Fruit fly (Drosophila melanogaster) whole organism, embryonic: ENCODE measurements around the gene CG8369.

Source experiments
- Antp ChIP-seq: fragments of 200-800 bp; sonication (Bioruptor generic); optimal IDR thresholded peaks from 3 replicates; lab custom pipeline; 2016; ENCODE audit warnings: missing biosample characterization, missing genetic modification characterization
- Asciz ChIP-seq: fragments of 200-800 bp; sonication (Bioruptor generic); optimal IDR thresholded peaks from 2 replicates; lab custom pipeline; 2017; ENCODE audit warnings: missing biosample characterization, mild to moderate bottlenecking, missing genetic modification characterization, missing genetic modification reagents
- Bgb ChIP-seq: fragments of 200-800 bp; sonication (Bioruptor generic); IDR thresholded peaks from 2 replicates; pipeline ENCODE4 v1.3.6; 2022; ENCODE audit warnings: missing biosample characterization, missing genetic modification characterization; ENCODE audit not compliant: partially characterized antibody
- Bteb2 ChIP-seq: fragments of 200-800 bp; sonication (Bioruptor generic); optimal IDR thresholded peaks from 2 replicates; lab custom pipeline; 2016; ENCODE audit warnings: missing biosample characterization, missing genetic modification characterization
- CG10267 ChIP-seq: fragments of 200-800 bp; sonication (Bioruptor generic); optimal IDR thresholded peaks from 2 replicates; lab custom pipeline; 2018; ENCODE audit warnings: missing biosample characterization, mild to moderate bottlenecking, missing genetic modification characterization, moderate library complexity
- CG10366 ChIP-seq: fragments of 200-800 bp; sonication (Bioruptor generic); IDR thresholded peaks from 2 replicates; pipeline ENCODE4 v1.3.6; 2022; ENCODE audit warnings: missing biosample characterization, missing genetic modification characterization
- CG12391 ChIP-seq: fragments of 200-800 bp; sonication (Bioruptor generic); optimal IDR thresholded peaks from 3 replicates; lab custom pipeline; 2018; ENCODE audit warnings: missing biosample characterization, mild to moderate bottlenecking, missing genetic modification characterization, moderate library complexity
- CG13424 ChIP-seq: fragments of 200-800 bp; sonication (Bioruptor generic); optimal IDR thresholded peaks from 2 replicates; lab custom pipeline; 2019; ENCODE audit warnings: missing biosample characterization, mild to moderate bottlenecking, missing genetic modification characterization, moderate library complexity
- CG15269 ChIP-seq: fragments of 200-800 bp; sonication (Bioruptor generic); optimal IDR thresholded peaks from 2 replicates; lab custom pipeline; 2018; ENCODE audit warnings: missing biosample characterization, mild to moderate bottlenecking, missing genetic modification characterization, moderate library complexity
- CG1647 ChIP-seq: fragments of 200-800 bp; sonication (Bioruptor generic); optimal IDR thresholded peaks from 3 replicates; lab custom pipeline; 2016; ENCODE audit warnings: missing biosample characterization, missing genetic modification characterization
- CG17612 ChIP-seq: fragments of 200-800 bp; sonication (Bioruptor generic); IDR thresholded peaks from 2 replicates; pipeline ENCODE4 v1.3.6; 2022; ENCODE audit warnings: missing biosample characterization, missing genetic modification characterization
- CG30020 ChIP-seq: fragments of 200-800 bp; optimal IDR thresholded peaks from 2 replicates; lab custom pipeline; 2019; ENCODE audit warnings: missing biosample characterization, mild to moderate bottlenecking, missing genetic modification characterization, moderate library complexity
- CG3065 ChIP-seq: fragments of 200-800 bp; sonication (Bioruptor generic); optimal IDR thresholded peaks from 2 replicates; lab custom pipeline; 2016; ENCODE audit warnings: missing biosample characterization, missing genetic modification characterization
- CG31441 ChIP-seq: fragments of 200-800 bp; sonication (Bioruptor generic); IDR thresholded peaks from 2 replicates; pipeline ENCODE4 v1.3.6; 2022; ENCODE audit warnings: missing biosample characterization, missing genetic modification characterization
- CG32772 ChIP-seq: fragments of 200-800 bp; sonication (Bioruptor generic); IDR thresholded peaks from 2 replicates; pipeline ENCODE4 v1.3.6; 2022; ENCODE audit warnings: missing biosample characterization, missing genetic modification characterization
- CG4360 ChIP-seq: fragments of 200-800 bp; sonication (Bioruptor generic); IDR thresholded peaks from 2 replicates; pipeline ENCODE4 v1.3.6; 2022; ENCODE audit warnings: missing biosample characterization, missing genetic modification characterization
- CG4404 ChIP-seq: fragments of 200-800 bp; sonication (Bioruptor generic); IDR thresholded peaks from 2 replicates; pipeline ENCODE4 v1.3.6; 2022; ENCODE audit warnings: missing biosample characterization, missing genetic modification characterization
- CG9876 ChIP-seq: fragments of 200-800 bp; sonication (Bioruptor generic); optimal IDR thresholded peaks from 2 replicates; lab custom pipeline; 2016; ENCODE audit warnings: missing biosample characterization, missing genetic modification characterization
- D ChIP-seq, 2 experiments: fragments of 200-800 bp in 1 of 2; fragments of >200 bp in 1 of 2; sonication (Bioruptor generic) in 1 of 2; optimal IDR thresholded peaks; 2 replicates in 1 of 2; 3 replicates in 1 of 2; lab custom pipeline; 2017; ENCODE audit warnings: mild to moderate bottlenecking in 1 of 2, missing biosample characterization in 1 of 2, missing genetic modification characterization in 1 of 2, missing genetic modification reagents in 1 of 2
- Dll ChIP-seq: fragments of 200-800 bp; sonication (Bioruptor generic); IDR thresholded peaks from 4 replicates; pipeline ENCODE4 v1.3.6; 2022; ENCODE audit warnings: missing biosample characterization, missing genetic modification characterization; ENCODE audit not compliant: partially characterized antibody
- Doc3 ChIP-seq: fragments of 200-800 bp; sonication (Bioruptor generic); IDR thresholded peaks from 3 replicates; pipeline ENCODE4 v1.3.6; 2022; ENCODE audit warnings: missing biosample characterization, missing genetic modification characterization; ENCODE audit not compliant: partially characterized antibody
- Eip74EF ChIP-seq, 2 experiments: fragments of 200-800 bp in 1 of 2; fragments of >200 bp in 1 of 2; sonication (Bioruptor generic) in 1 of 2; optimal IDR thresholded peaks; 2 replicates each; lab custom pipeline; 2017 to 2019; ENCODE audit warnings: missing biosample characterization in 2 of 2, missing genetic modification characterization in 2 of 2, mild to moderate bottlenecking in 1 of 2, moderate library complexity in 1 of 2
- H15 ChIP-seq: fragments of 200-800 bp; sonication (Bioruptor generic); IDR thresholded peaks from 3 replicates; pipeline ENCODE4 v1.3.6; 2022; ENCODE audit warnings: missing biosample characterization, missing genetic modification characterization
- HLH4C ChIP-seq: fragments of 200-800 bp; sonication (Bioruptor generic); IDR thresholded peaks from 3 replicates; pipeline ENCODE4 v1.3.6; 2022; ENCODE audit warnings: missing biosample characterization, missing genetic modification characterization; ENCODE audit not compliant: partially characterized antibody
- Mad ChIP-seq: fragments of 200-800 bp; sonication (Bioruptor generic); optimal IDR thresholded peaks from 2 replicates; lab custom pipeline; 2016; ENCODE audit warnings: missing biosample characterization, missing genetic modification characterization
- Mrtf ChIP-seq: fragments of 200-800 bp; sonication (Bioruptor generic); IDR thresholded peaks from 3 replicates; pipeline ENCODE4 v1.3.6; 2022; ENCODE audit warnings: missing biosample characterization, missing genetic modification characterization
- Oaz ChIP-seq: fragments of 200-800 bp; sonication (Bioruptor generic); IDR thresholded peaks from 2 replicates; pipeline ENCODE4 v1.3.6; 2022; ENCODE audit warnings: missing biosample characterization, missing genetic modification characterization
- Opbp ChIP-seq: fragments of 200-800 bp; sonication (Bioruptor generic); IDR thresholded peaks from 3 replicates; pipeline ENCODE4 v1.3.6; 2022; ENCODE audit warnings: missing biosample characterization, missing genetic modification characterization; ENCODE audit not compliant: partially characterized antibody
- Rfx ChIP-seq: fragments of 200-800 bp; sonication (Bioruptor generic); IDR thresholded peaks from 2 replicates; pipeline ENCODE4 v1.3.6; 2022; ENCODE audit warnings: missing biosample characterization, missing genetic modification characterization
- YL-1 ChIP-seq: fragments of 200-800 bp; sonication (Bioruptor generic); optimal IDR thresholded peaks from 3 replicates; lab custom pipeline; 2017; ENCODE audit warnings: missing biosample characterization, mild to moderate bottlenecking, missing genetic modification characterization
- amos ChIP-seq: fragments of 200-800 bp; sonication (Bioruptor generic); IDR thresholded peaks from 2 replicates; pipeline ENCODE4 v1.3.6; 2022; ENCODE audit warnings: missing biosample characterization, missing genetic modification characterization; ENCODE audit not compliant: partially characterized antibody
- aop ChIP-seq: fragments of 200-800 bp; sonication (Bioruptor generic); IDR thresholded peaks from 2 replicates; pipeline ENCODE4 v1.3.6; 2022; ENCODE audit warnings: missing biosample characterization, missing genetic modification characterization
- bsh ChIP-seq, 2 experiments: fragments of 200-800 bp; sonication (Bioruptor generic); optimal IDR thresholded peaks; 2 replicates each; lab custom pipeline; 2017 to 2018; ENCODE audit warnings: mild to moderate bottlenecking in 2 of 2, missing biosample characterization in 2 of 2, missing genetic modification characterization in 2 of 2, moderate library complexity in 1 of 2
- btn ChIP-seq: fragments of 200-800 bp; sonication (Bioruptor generic); optimal IDR thresholded peaks from 2 replicates; lab custom pipeline; 2016; ENCODE audit warnings: missing biosample characterization, missing genetic modification characterization
- caup ChIP-seq: fragments of 200-800 bp; sonication (Bioruptor generic); optimal IDR thresholded peaks from 3 replicates; lab custom pipeline; 2017; ENCODE audit warnings: missing biosample characterization, mild to moderate bottlenecking, missing genetic modification characterization, moderate library complexity; ENCODE audit not compliant: severe bottlenecking
- da ChIP-seq: fragments of 200-800 bp; sonication (Bioruptor generic); optimal IDR thresholded peaks from 2 replicates; lab custom pipeline; 2016; ENCODE audit warnings: missing biosample characterization, missing genetic modification characterization
- insv ChIP-seq, 2 experiments: fragments of 200-800 bp; sonication (Bioruptor generic); optimal IDR thresholded peaks; 3 replicates each; lab custom pipeline; 2016 to 2018; ENCODE audit warnings: missing biosample characterization in 2 of 2, missing genetic modification characterization in 2 of 2
- nau ChIP-seq: fragments of 200-800 bp; sonication (Bioruptor generic); optimal IDR thresholded peaks from 3 replicates; lab custom pipeline; 2017; ENCODE audit warnings: missing biosample characterization, mild to moderate bottlenecking, missing genetic modification characterization, missing genetic modification reagents
- p53 ChIP-seq: fragments of 200-800 bp; sonication (Bioruptor generic); optimal IDR thresholded peaks from 2 replicates; lab custom pipeline; 2016; ENCODE audit warnings: missing biosample characterization, missing genetic modification characterization
- pfk ChIP-seq: fragments of 200-800 bp; sonication (Bioruptor generic); optimal IDR thresholded peaks from 2 replicates; lab custom pipeline; 2018; ENCODE audit warnings: missing biosample characterization, mild to moderate bottlenecking, missing genetic modification characterization, moderate library complexity
- pita ChIP-seq: fragments of 200-800 bp; sonication (Bioruptor generic); optimal IDR thresholded peaks from 2 replicates; lab custom pipeline; 2017; ENCODE audit warnings: missing biosample characterization, mild to moderate bottlenecking, missing genetic modification characterization
- sd ChIP-seq: fragments of 200-800 bp; sonication (Bioruptor generic); optimal IDR thresholded peaks from 3 replicates; lab custom pipeline; 2018; ENCODE audit warnings: missing biosample characterization, mild to moderate bottlenecking, missing genetic modification characterization, moderate library complexity
- sima ChIP-seq: fragments of 200-800 bp; sonication (Bioruptor generic); optimal IDR thresholded peaks from 2 replicates; lab custom pipeline; 2016; ENCODE audit warnings: missing biosample characterization, missing genetic modification characterization
- tna ChIP-seq: fragments of 200-800 bp; sonication (Bioruptor generic); IDR thresholded peaks from 2 replicates; pipeline ENCODE4 v1.3.6; 2022; ENCODE audit warnings: missing biosample characterization, missing genetic modification characterization; ENCODE audit not compliant: partially characterized antibody
- trem ChIP-seq: fragments of 200-800 bp; optimal IDR thresholded peaks from 3 replicates; lab custom pipeline; 2019; ENCODE audit warnings: missing biosample characterization, mild to moderate bottlenecking, missing genetic modification characterization, moderate library complexity
- zfh1 ChIP-seq: fragments of 200-800 bp; sonication (Bioruptor generic); IDR thresholded peaks from 3 replicates; pipeline ENCODE4 v1.3.6; 2022; ENCODE audit warnings: missing biosample characterization, missing genetic modification characterization

The CG8369 gene

DNA sequence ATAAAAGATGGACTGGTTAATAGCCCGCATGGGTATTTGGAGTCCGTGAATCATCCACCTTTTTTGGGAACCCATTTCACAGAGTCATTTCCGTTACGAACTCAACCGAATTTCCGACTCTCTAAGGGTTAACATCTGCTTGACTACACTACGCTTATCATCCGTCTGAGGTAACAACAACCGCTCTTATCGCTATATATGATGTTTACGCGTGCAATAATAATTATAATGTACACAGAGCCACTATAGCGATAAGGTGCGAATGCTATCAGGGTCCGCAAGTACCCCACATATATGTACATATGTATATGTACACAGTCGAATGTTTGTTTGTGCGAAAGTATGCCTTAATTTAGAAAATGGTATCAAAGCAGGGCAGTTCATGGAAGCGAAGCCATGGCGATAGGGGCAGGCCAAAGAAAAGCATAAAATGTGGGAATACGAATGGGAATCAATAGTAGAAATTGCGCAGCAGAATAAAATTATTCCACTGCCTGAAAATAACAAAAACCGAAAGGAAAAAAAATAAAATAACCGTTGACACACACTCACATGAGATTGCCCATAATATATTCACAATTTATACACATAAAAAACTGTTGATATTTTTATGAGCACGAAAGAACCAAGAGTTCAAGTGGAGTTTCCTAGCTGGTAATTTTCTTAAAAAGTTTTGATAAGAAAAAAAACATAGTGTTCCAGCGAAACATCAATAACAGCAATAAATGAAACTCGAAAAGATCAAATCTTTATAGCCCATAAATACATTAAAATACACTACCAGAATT is 11.2 kb upstream of the CG8369 start (continued):
- TF ChIP-seq CG10366 (GFP tag; lab: Robert Waterston, UW) = peak; percentile 53; the same call in 1 of the 2 replicates
- peak; percentile 52; the same call in 1 of the 3 replicates for TF ChIP-seq Mrtf (GFP tag; lab: Robert Waterston, UW)
- peak; percentile 14; the same call in 1 of the 2 replicates for TF ChIP-seq CG31441 (GFP tag; lab: Robert Waterston, UW)
- no peak for TF ChIP-seq sima (GFP tag; lab: Kevin White, UChicago)
- TF ChIP-seq YL-1 (GFP tag; lab: Kevin White, UChicago) = peak; percentile 93
- peak; percentile 53 for TF ChIP-seq CG12391 (tag; lab: Kevin White, UChicago)
- TF ChIP-seq Rfx (GFP tag; lab: Robert Waterston, UW) = peak; percentile 74
- peak; percentile 62 for TF ChIP-seq p53 (GFP tag; lab: Kevin White, UChicago)
- TF ChIP-seq Mad (GFP tag; lab: Kevin White, UChicago) = peak; percentile 76
- TF ChIP-seq da = peak; percentile 74
- peak in 1 of 2 experiments; percentile 66 for TF ChIP-seq insv (GFP tag; optimal IDR thresholded peaks at IDR 0.05; lab: Kevin White, UChicago)
- peak; percentile 25; the same call in 1 of the 2 replicates for TF ChIP-seq Bgb (GFP tag; lab: Robert Waterston, UW)
- TF ChIP-seq amos (GFP tag; lab: Robert Waterston, UW) = no peak; the same call in 1 of the 2 replicates
- TF ChIP-seq CG15269 (tag; lab: Kevin White, UChicago) = peak; percentile 77
- TF ChIP-seq trem = no peak
- TF ChIP-seq Bteb2 (GFP tag; lab: Kevin White, UChicago) = peak; percentile 69
- peak; percentile 56 for TF ChIP-seq CG9876
- peak; percentile 44 for TF ChIP-seq CG10267 (tag; lab: Kevin White, UChicago)
- peak; percentile 59; the same call in 1 of the 2 replicates for TF ChIP-seq aop (GFP tag; lab: Robert Waterston, UW)
- peak; percentile 71 for TF ChIP-seq CG3065 (GFP tag; lab: Kevin White, UChicago)
- no peak for TF ChIP-seq CG4404
- no peak for TF ChIP-seq Oaz
- TF ChIP-seq Eip74EF (GFP tag; optimal IDR thresholded peaks at IDR 0.05; lab: Kevin White, UChicago) = peak in 1 of 2 experiments; percentile 65
- peak; percentile 85 for TF ChIP-seq CG13424 (tag; lab: Kevin White, UChicago)
- peak; percentile 94 for TF ChIP-seq Asciz (GFP tag; lab: Kevin White, UChicago)
- TF ChIP-seq caup (GFP tag; lab: Kevin White, UChicago) = peak; percentile 93
- no peak; the same call in 1 of the 2 replicates for TF ChIP-seq CG17612 (GFP tag; lab: Robert Waterston, UW)
- peak; percentile 73 for TF ChIP-seq CG1647
- peak in 1 of 2 experiments; percentile 88 for TF ChIP-seq bsh (GFP tag; optimal IDR thresholded peaks at IDR 0.05; lab: Kevin White, UChicago)
- peak; percentile 72 for TF ChIP-seq CG4360 (GFP tag; lab: Robert Waterston, UW)
- no peak for TF ChIP-seq Dll
- TF ChIP-seq zfh1 (GFP tag; lab: Robert Waterston, UW) = peak; percentile 66
- TF ChIP-seq Opbp (GFP tag; lab: Robert Waterston, UW) = no peak
- peak; percentile 80 for TF ChIP-seq btn
- no peak for TF ChIP-seq pita (GFP tag; lab: Kevin White, UChicago)
- peak; percentile 60 for TF ChIP-seq CG32772 (GFP tag; lab: Robert Waterston, UW)
- no peak for TF ChIP-seq CG30020 (tag; lab: Kevin White, UChicago)
- TF ChIP-seq sd (tag; lab: Kevin White, UChicago) = peak; percentile 78
- TF ChIP-seq H15 = 0 out of 3 replicates have a peak, but pooled peaks have one; percentile 16
- peak; percentile 87 for TF ChIP-seq pfk (GFP tag; lab: Kevin White, UChicago)
- TF ChIP-seq tna = no peak
- no peak for TF ChIP-seq Antp (GFP tag; lab: Kevin White, UChicago)
- 0 out of 3 replicates have a peak, but pooled peaks have one; percentile 7 for TF ChIP-seq HLH4C
- TF ChIP-seq Doc3 = no peak
- TF ChIP-seq D (optimal IDR thresholded peaks at IDR 0.05; lab: Kevin White, UChicago) = no peak
- peak; percentile 61 for TF ChIP-seq D (GFP tag; optimal IDR thresholded peaks at IDR 0.05; lab: Kevin White, UChicago)
- peak; percentile 88 for TF ChIP-seq nau (GFP tag; lab: Kevin White, UChicago)
